Fruit fly (Drosophila melanogaster): ENCODE data around the gene ogre.
A peak's percentile ranks its signal among the peaks of the same experiment; 100 is the strongest.

ogre gene

DNA sequence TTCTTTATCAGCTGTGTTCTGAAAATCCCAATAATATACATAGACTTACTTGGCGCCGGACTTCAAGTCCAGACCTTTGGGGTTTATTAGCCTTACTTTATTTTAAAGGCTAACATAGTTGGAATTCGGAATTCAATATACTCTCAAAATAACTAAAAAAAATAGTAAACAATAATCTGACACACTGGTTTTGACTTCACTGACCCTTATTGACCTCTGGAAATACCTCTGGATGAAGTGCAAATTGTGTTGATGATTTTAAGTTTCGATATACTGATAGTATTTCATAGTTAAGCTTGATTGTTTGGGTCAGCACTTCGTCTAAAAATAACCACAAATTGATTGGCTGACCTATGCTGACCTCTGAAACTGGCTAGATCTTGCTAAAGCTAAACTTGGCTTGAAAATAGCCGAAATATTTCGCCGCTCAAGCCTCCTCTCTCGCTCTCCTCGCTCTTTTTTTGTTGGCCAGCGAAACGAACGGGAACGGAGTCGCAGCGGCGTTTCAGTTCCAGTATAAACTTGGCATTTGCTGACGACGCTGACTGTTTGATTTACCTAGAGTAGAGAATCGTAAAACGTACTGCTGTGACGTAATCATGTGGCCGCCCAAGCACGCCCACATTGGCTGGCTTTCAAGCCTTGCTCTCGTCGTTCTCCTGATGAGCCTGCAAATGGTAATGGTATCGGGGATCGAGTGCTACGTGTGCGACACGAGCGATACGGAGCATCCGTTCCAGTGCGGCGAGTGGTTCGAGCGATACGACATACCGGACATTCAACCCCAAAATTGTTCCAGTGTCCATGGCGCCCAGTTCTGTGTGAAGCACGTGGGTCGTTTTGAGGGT lies 4.9 kb downstream of the ogre start, which contains the start of gene bou:
Gene bou, plus strand, starts transcription at position 507 of the 848 bp plus-strand sequence.
- TF ChIP-seq ara (GFP tag; IDR thresholded peaks at IDR 0.05) = 0 out of 2 replicates have a peak, but pooled peaks have one; percentile 27
- peak; percentile 55 for TF ChIP-seq CG13894 (tag; optimal IDR thresholded peaks at IDR 0.05)
- peak; percentile 14 for TF ChIP-seq ERR (GFP tag; optimal IDR thresholded peaks at IDR 0.05)
- TF ChIP-seq pfk (GFP tag; optimal IDR thresholded peaks at IDR 0.05) = peak; percentile 98
- peak; percentile 30 for TF ChIP-seq CG12155 (GFP tag; optimal IDR thresholded peaks at IDR 0.05)
- peak; percentile 90 for TF ChIP-seq Sry-β (GFP tag; optimal IDR thresholded peaks at IDR 0.05)
- no peak for TF ChIP-seq CG8290 (GFP tag; optimal IDR thresholded peaks at IDR 0.05)
- TF ChIP-seq CG8290 (tag; optimal IDR thresholded peaks at IDR 0.05) = peak in 1 of 2 experiments; percentile 18
- peak; percentile 60 to 70 for TF ChIP-seq Trl (optimal IDR thresholded peaks at IDR 0.05)
- no peak for TF ChIP-seq Trl (GFP tag; optimal IDR thresholded peaks at IDR 0.05)
- TF ChIP-seq CG32532 (GFP tag; IDR thresholded peaks at IDR 0.05) = peak; percentile 15; the same call in 1 of the 2 replicates
- TF ChIP-seq pb (GFP tag; optimal IDR thresholded peaks at IDR 0.05) = no peak
- no peak for TF ChIP-seq CG7556 (GFP tag; optimal IDR thresholded peaks at IDR 0.05)
- no peak for TF ChIP-seq Sry-δ (GFP tag; optimal IDR thresholded peaks at IDR 0.05)
- TF ChIP-seq row (GFP tag; IDR thresholded peaks at IDR 0.05) = 0 out of 3 replicates have a peak, but pooled peaks have one; percentile 34
- 0 out of 4 replicates have a peak, but pooled peaks have one; percentile 21 for TF ChIP-seq chinmo (GFP tag; IDR thresholded peaks at IDR 0.05; ENCODE audit: partially characterized antibody)
- TF ChIP-seq CG2199 (GFP tag; IDR thresholded peaks at IDR 0.05) = 0 out of 3 replicates have a peak, but pooled peaks have one; percentile 71
- peak; percentile 2 for TF ChIP-seq gem (tag; optimal IDR thresholded peaks at IDR 0.05)
- TF ChIP-seq fru (optimal IDR thresholded peaks at IDR 0.05) = no peak
- TF ChIP-seq Hr78 (GFP tag; optimal IDR thresholded peaks at IDR 0.05) = peak in 1 of 2 experiments; percentile 97
- no peak for TF ChIP-seq vnd (GFP tag; IDR thresholded peaks at IDR 0.05; ENCODE audit: partially characterized antibody)
- peak; percentile 31 for TF ChIP-seq nerfin-1 (tag; optimal IDR thresholded peaks at IDR 0.05)
- peak; percentile 17 for TF ChIP-seq HmgD (GFP tag; optimal IDR thresholded peaks at IDR 0.05)
- no peak for TF ChIP-seq fd3F (GFP tag; optimal IDR thresholded peaks at IDR 0.05)
- TF ChIP-seq chif (GFP tag; optimal IDR thresholded peaks at IDR 0.05) = no peak
- TF ChIP-seq E2f2 (GFP tag; IDR thresholded peaks at IDR 0.05) = no peak
- peak; percentile 19; the same call in 1 of the 2 replicates for TF ChIP-seq chm (GFP tag; IDR thresholded peaks at IDR 0.05)
- peak in 1 of 2 experiments; percentile 57 for TF ChIP-seq tll (GFP tag; optimal IDR thresholded peaks at IDR 0.05)
- TF ChIP-seq Opbp (GFP tag; IDR thresholded peaks at IDR 0.05; ENCODE audit: partially characterized antibody) = no peak
- peak in 1 of 2 experiments; percentile 72 for TF ChIP-seq Pdp1 (GFP tag; optimal IDR thresholded peaks at IDR 0.05)
- peak; percentile 74 for TF ChIP-seq kni (GFP tag; optimal IDR thresholded peaks at IDR 0.05)
- TF ChIP-seq bcd (GFP tag; optimal IDR thresholded peaks at IDR 0.05) = no peak
- no peak for TF ChIP-seq gro (GFP tag; optimal IDR thresholded peaks at IDR 0.05)
- 0 out of 3 replicates have a peak, but pooled peaks have one; percentile 7 for TF ChIP-seq CG34422 (GFP tag; IDR thresholded peaks at IDR 0.05)
- peak; percentile 39 for TF ChIP-seq Jarid2 (GFP tag; optimal IDR thresholded peaks at IDR 0.05)
- TF ChIP-seq Med (GFP tag) = peak; percentile 60
- TF ChIP-seq sens (GFP tag) = peak; percentile 74
- TF ChIP-seq sqz (GFP tag; optimal IDR thresholded peaks at IDR 0.05) = peak; percentile 21
- no peak for TF ChIP-seq CG18764 (GFP tag; optimal IDR thresholded peaks at IDR 0.05)
- TF ChIP-seq CG9437 (GFP tag; optimal IDR thresholded peaks at IDR 0.05) = peak; percentile 30
- TF ChIP-seq Deaf1 (tag; optimal IDR thresholded peaks at IDR 0.05) = peak; percentile 5

All from whole organism, embryonic.